Fruit fly (Drosophila melanogaster) whole organism, prepupa: ENCODE data around the gene CG3407.

ENCODE experiments used
- Blimp-1 ChIP-seq: fragments of 200-800 bp; sonication (Bioruptor generic); optimal IDR thresholded peaks from 3 replicates; lab custom pipeline; 2017; ENCODE audit warnings: missing biosample characterization, missing genetic modification characterization, mild to moderate bottlenecking, moderate library complexity, missing genetic modification reagents
- CG10631 ChIP-seq: fragments of 200-800 bp; sonication (Bioruptor generic); optimal IDR thresholded peaks from 2 replicates; lab custom pipeline; 2016; ENCODE audit warnings: missing biosample characterization, missing genetic modification characterization
- CG11294 ChIP-seq: fragments of 200-800 bp; sonication (Bioruptor generic); IDR thresholded peaks from 2 replicates; pipeline ENCODE4 v1.3.6; 2022; ENCODE audit warnings: missing biosample characterization, missing genetic modification characterization
- CG11902 ChIP-seq: fragments of 200-800 bp; sonication (Bioruptor generic); optimal IDR thresholded peaks from 3 replicates; lab custom pipeline; 2016; ENCODE audit warnings: missing biosample characterization, missing genetic modification characterization
- CG15336 ChIP-seq: fragments of 200-800 bp; sonication (Bioruptor generic); IDR thresholded peaks from 2 replicates; pipeline ENCODE4 v1.3.6; 2022; ENCODE audit warnings: missing biosample characterization, missing genetic modification characterization
- CG1621 ChIP-seq: fragments of 200-800 bp; sonication (Bioruptor generic); optimal IDR thresholded peaks from 3 replicates; lab custom pipeline; 2018; ENCODE audit warnings: missing biosample characterization, mild to moderate bottlenecking, missing genetic modification characterization
- CG16779 ChIP-seq: fragments of 200-800 bp; sonication (Bioruptor generic); optimal IDR thresholded peaks from 3 replicates; lab custom pipeline; 2017; ENCODE audit warnings: missing biosample characterization, mild to moderate bottlenecking, missing genetic modification characterization
- CG3032 ChIP-seq: fragments of 200-800 bp; optimal IDR thresholded peaks from 2 replicates; lab custom pipeline; 2019; ENCODE audit warnings: missing biosample characterization, mild to moderate bottlenecking, missing genetic modification characterization, moderate library complexity
- CG31627 ChIP-seq: fragments of 200-800 bp; sonication (Bioruptor generic); optimal IDR thresholded peaks from 3 replicates; lab custom pipeline; 2016; ENCODE audit warnings: missing biosample characterization, missing genetic modification characterization
- CG32006 ChIP-seq: fragments of 200-800 bp; sonication (Bioruptor generic); optimal IDR thresholded peaks from 3 replicates; lab custom pipeline; 2017; ENCODE audit warnings: missing biosample characterization, mild to moderate bottlenecking, missing genetic modification characterization
- CG34406 ChIP-seq: fragments of 200-800 bp; sonication (Bioruptor generic); optimal IDR thresholded peaks from 3 replicates; lab custom pipeline; 2016; ENCODE audit warnings: missing biosample characterization, missing genetic modification characterization
- CG3919 ChIP-seq: fragments of 200-800 bp; sonication (Bioruptor generic); optimal IDR thresholded peaks from 3 replicates; lab custom pipeline; 2016; ENCODE audit warnings: missing biosample characterization, missing genetic modification characterization
- CG6163 ChIP-seq: fragments of 200-800 bp; sonication (Bioruptor generic); IDR thresholded peaks from 3 replicates; pipeline ENCODE4 v1.3.6; 2022; ENCODE audit warnings: missing biosample characterization, missing genetic modification characterization
- CG6276 ChIP-seq: fragments of 200-800 bp; sonication (Bioruptor generic); optimal IDR thresholded peaks from 2 replicates; lab custom pipeline; 2017; ENCODE audit warnings: missing biosample characterization, mild to moderate bottlenecking, missing genetic modification characterization
- CG6792 ChIP-seq: fragments of 200-800 bp; sonication (Bioruptor generic); optimal IDR thresholded peaks from 3 replicates; lab custom pipeline; 2016; ENCODE audit warnings: missing biosample characterization, missing genetic modification characterization
- CG6808 ChIP-seq: fragments of 200-800 bp; sonication (Bioruptor generic); optimal IDR thresholded peaks from 3 replicates; lab custom pipeline; 2017; ENCODE audit warnings: missing biosample characterization, missing genetic modification characterization, mild to moderate bottlenecking, moderate library complexity, missing genetic modification reagents
- CG6854 ChIP-seq: fragments of 200-800 bp; sonication (Bioruptor generic); optimal IDR thresholded peaks from 2 replicates; lab custom pipeline; 2017; ENCODE audit warnings: missing biosample characterization, mild to moderate bottlenecking, missing genetic modification characterization
- CG7368 ChIP-seq: fragments of 200-800 bp; sonication (Bioruptor generic); optimal IDR thresholded peaks from 3 replicates; lab custom pipeline; 2016; ENCODE audit warnings: missing biosample characterization, missing genetic modification characterization
- CG8119 ChIP-seq: fragments of 200-800 bp; sonication (Bioruptor generic); IDR thresholded peaks from 3 replicates; pipeline ENCODE4 v1.3.6; 2022; ENCODE audit warnings: missing biosample characterization, missing genetic modification characterization
- CG8319 ChIP-seq: fragments of 200-800 bp; sonication (Bioruptor generic); optimal IDR thresholded peaks from 3 replicates; lab custom pipeline; 2016; ENCODE audit warnings: missing biosample characterization, missing genetic modification characterization
- CG8632 ChIP-seq: fragments of 200-800 bp; sonication (Bioruptor generic); optimal IDR thresholded peaks from 3 replicates; lab custom pipeline; 2016; ENCODE audit warnings: missing biosample characterization, missing genetic modification characterization
- CG9139 ChIP-seq: fragments of 200-800 bp; sonication (Bioruptor generic); optimal IDR thresholded peaks from 3 replicates; lab custom pipeline; 2017; ENCODE audit warnings: missing biosample characterization, mild to moderate bottlenecking, missing genetic modification characterization
- Eip75B ChIP-seq: fragments of 200-800 bp; sonication (Bioruptor generic); optimal IDR thresholded peaks from 3 replicates; lab custom pipeline; 2016; ENCODE audit warnings: missing biosample characterization, missing genetic modification characterization
- Eip78C ChIP-seq: fragments of 200-800 bp; sonication (Bioruptor generic); peaks from one replicate; lab custom pipeline; 2016; ENCODE audit warnings: missing biosample characterization, missing genetic modification characterization
- Eip93F ChIP-seq: fragments of 200-800 bp; sonication (Bioruptor generic); optimal IDR thresholded peaks from 2 replicates; lab custom pipeline; 2016; ENCODE audit warnings: missing biosample characterization, mild to moderate bottlenecking, missing genetic modification characterization
- Ets21C ChIP-seq: fragments of 200-800 bp; sonication (Bioruptor generic); optimal IDR thresholded peaks from 3 replicates; lab custom pipeline; 2016; ENCODE audit warnings: missing biosample characterization, missing genetic modification characterization
- Ets96B ChIP-seq: fragments of 200-800 bp; optimal IDR thresholded peaks from 2 replicates; lab custom pipeline; 2019; ENCODE audit warnings: missing biosample characterization, mild to moderate bottlenecking, missing genetic modification characterization, moderate library complexity
- Gug ChIP-seq: fragments of 200-800 bp; sonication (Bioruptor generic); IDR thresholded peaks from 2 replicates; pipeline ENCODE4 v1.3.6; 2022; ENCODE audit warnings: missing biosample characterization, missing genetic modification characterization
- Hr39 ChIP-seq: fragments of 200-800 bp; sonication (Bioruptor generic); optimal IDR thresholded peaks from 2 replicates; lab custom pipeline; 2016; ENCODE audit warnings: missing biosample characterization, missing genetic modification characterization
- Hr4 ChIP-seq: fragments of 200-800 bp; sonication (Bioruptor generic); optimal IDR thresholded peaks from 3 replicates; lab custom pipeline; 2016; ENCODE audit warnings: missing biosample characterization, missing genetic modification characterization
- Lpt ChIP-seq: fragments of 200-800 bp; sonication (Bioruptor generic); optimal IDR thresholded peaks from 3 replicates; lab custom pipeline; 2016; ENCODE audit warnings: missing biosample characterization, missing genetic modification characterization
- Met ChIP-seq: fragments of 200-800 bp; sonication (Bioruptor generic); optimal IDR thresholded peaks from 3 replicates; lab custom pipeline; 2016; ENCODE audit warnings: missing biosample characterization, missing genetic modification characterization
- OdsH ChIP-seq: fragments of 200-800 bp; sonication (Bioruptor generic); optimal IDR thresholded peaks from 3 replicates; lab custom pipeline; 2016; ENCODE audit warnings: missing biosample characterization, missing genetic modification characterization
- Smox ChIP-seq: fragments of 200-800 bp; sonication (Bioruptor generic); optimal IDR thresholded peaks from 3 replicates; lab custom pipeline; 2016; ENCODE audit warnings: missing biosample characterization, missing genetic modification characterization
- Sox102F ChIP-seq: fragments of 200-800 bp; sonication (Bioruptor generic); optimal IDR thresholded peaks from 2 replicates; lab custom pipeline; 2016; ENCODE audit warnings: missing biosample characterization, mild to moderate bottlenecking, missing genetic modification characterization
- Sox14 ChIP-seq: fragments of 200-800 bp; sonication (Bioruptor generic); optimal IDR thresholded peaks from 3 replicates; lab custom pipeline; 2016; ENCODE audit warnings: missing biosample characterization, missing genetic modification characterization
- acj6 ChIP-seq: fragments of 200-800 bp; sonication (Bioruptor generic); optimal IDR thresholded peaks from 3 replicates; lab custom pipeline; 2016; ENCODE audit warnings: missing biosample characterization, missing genetic modification characterization
- cyc ChIP-seq: fragments of 200-800 bp; sonication (Bioruptor generic); optimal IDR thresholded peaks from 3 replicates; lab custom pipeline; 2016; ENCODE audit warnings: missing biosample characterization, missing genetic modification characterization
- dac ChIP-seq: fragments of 200-800 bp; sonication (Bioruptor generic); optimal IDR thresholded peaks from 2 replicates; lab custom pipeline; 2017; ENCODE audit warnings: missing biosample characterization, mild to moderate bottlenecking, missing genetic modification characterization
- eg ChIP-seq: fragments of 200-800 bp; sonication (Bioruptor generic); IDR thresholded peaks from 3 replicates; pipeline ENCODE4 v1.3.6; 2022; ENCODE audit warnings: missing biosample characterization, missing genetic modification characterization
- esn ChIP-seq: fragments of 200-800 bp; sonication (Bioruptor generic); optimal IDR thresholded peaks from 2 replicates; lab custom pipeline; 2016; ENCODE audit warnings: missing biosample characterization, mild to moderate bottlenecking, missing genetic modification characterization, moderate library complexity
- fd59A ChIP-seq: fragments of 200-800 bp; sonication (Bioruptor generic); optimal IDR thresholded peaks from 2 replicates; lab custom pipeline; 2017; ENCODE audit warnings: missing biosample characterization, mild to moderate bottlenecking, missing genetic modification characterization, missing genetic modification reagents
- fd85E ChIP-seq: fragments of 200-800 bp; sonication (Bioruptor generic); optimal IDR thresholded peaks from 3 replicates; lab custom pipeline; 2016; ENCODE audit warnings: missing biosample characterization, missing genetic modification characterization
- fkh ChIP-seq: fragments of 200-800 bp; sonication (Bioruptor generic); optimal IDR thresholded peaks from 3 replicates; lab custom pipeline; 2017; ENCODE audit warnings: missing biosample characterization, mild to moderate bottlenecking, missing genetic modification characterization, moderate library complexity
- lz ChIP-seq: fragments of 200-800 bp; sonication (Bioruptor generic); optimal IDR thresholded peaks from 3 replicates; lab custom pipeline; 2016; ENCODE audit warnings: missing biosample characterization, missing genetic modification characterization
- salr ChIP-seq, 2 experiments: fragments of 200-800 bp; sonication (Bioruptor generic); optimal IDR thresholded peaks; 3 replicates each; lab custom pipeline; 2016 to 2018; ENCODE audit warnings: missing biosample characterization in 2 of 2, missing genetic modification characterization in 2 of 2, mild to moderate bottlenecking in 1 of 2
- spab ChIP-seq: fragments of 200-800 bp; sonication (Bioruptor generic); optimal IDR thresholded peaks from 2 replicates; lab custom pipeline; 2017; ENCODE audit warnings: missing biosample characterization, mild to moderate bottlenecking, missing genetic modification characterization, missing genetic modification reagents
- ss ChIP-seq, 2 experiments: fragments of 200-800 bp; sonication (Bioruptor generic); optimal IDR thresholded peaks; 2 replicates in 1 of 2; 3 replicates in 1 of 2; lab custom pipeline; 2017 to 2018; ENCODE audit warnings: mild to moderate bottlenecking in 2 of 2, missing biosample characterization in 2 of 2, missing genetic modification characterization in 2 of 2, moderate library complexity in 1 of 2
- svp ChIP-seq: fragments of 200-800 bp; sonication (Bioruptor generic); peaks from one replicate; lab custom pipeline; 2016; ENCODE audit warnings: missing biosample characterization, missing genetic modification characterization
- topi ChIP-seq: fragments of 200-800 bp; sonication (Bioruptor generic); optimal IDR thresholded peaks from 3 replicates; lab custom pipeline; 2016; ENCODE audit warnings: missing biosample characterization, missing genetic modification characterization

The CG3407 gene

dm6 chr2L:3851308-3851707, 38.1 kb upstream of the CG3407 start:
- TF ChIP-seq CG6792 (GFP tag; lab: Kevin White, UChicago): no peak
- TF ChIP-seq CG6808 (GFP tag; lab: Kevin White, UChicago): no peak
- peak; percentile 37 for TF ChIP-seq svp (GFP tag; lab: Kevin White, UChicago)
- peak; percentile 3 for TF ChIP-seq fd59A (GFP tag; lab: Kevin White, UChicago)
- TF ChIP-seq Eip78C (GFP tag; lab: Kevin White, UChicago): peak; percentile 44
- no peak for TF ChIP-seq CG7368
- no peak for TF ChIP-seq Lpt (GFP tag; lab: Kevin White, UChicago)
- TF ChIP-seq Ets96B (tag; lab: Kevin White, UChicago): peak; percentile 13
- TF ChIP-seq Ets21C (GFP tag; lab: Kevin White, UChicago): no peak
- peak; percentile 17 for TF ChIP-seq CG3032 (tag; lab: Kevin White, UChicago)

- TF ChIP-seq Ets96B (tag; lab: Kevin White, UChicago) (peak; percentile 36), Hr39 (no peak), CG3032 (tag; lab: Kevin White, UChicago) (peak; percentile 12), Eip75B (GFP tag; lab: Kevin White, UChicago) (peak; percentile 3), ss (GFP tag; optimal IDR thresholded peaks at IDR 0.05; lab: Kevin White, UChicago) (no peak), dac (GFP tag; lab: Kevin White, UChicago) (no peak), Sox102F (peak; percentile 7), Hr4 (GFP tag; lab: Kevin White, UChicago) (peak; percentile 19), CG32006 (peak; percentile 41), fd59A (GFP tag; lab: Kevin White, UChicago) (no peak), Eip78C (GFP tag; lab: Kevin White, UChicago) (peak; percentile 63), fkh (GFP tag; lab: Kevin White, UChicago) (no peak), cyc (GFP tag; lab: Kevin White, UChicago) (no peak), CG8632 (GFP tag; lab: Kevin White, UChicago) (no peak), CG15336 (peak; percentile 31; the same call in 1 of the 2 replicates), Lpt (GFP tag; lab: Kevin White, UChicago) (no peak), topi (no peak), lz (GFP tag; lab: Kevin White, UChicago) (no peak), eg (GFP tag; lab: Robert Waterston, UW) (no peak), CG31627 (GFP tag; lab: Kevin White, UChicago) (no peak), CG6276 (GFP tag; lab: Kevin White, UChicago) (no peak), CG7368 (no peak), spab (peak; percentile 12), CG11902 (GFP tag; lab: Kevin White, UChicago) (no peak), CG1621 (no peak), CG6792 (GFP tag; lab: Kevin White, UChicago) (no peak), CG8319 (no peak), Ets21C (GFP tag; lab: Kevin White, UChicago) (no peak), fd85E (GFP tag; lab: Kevin White, UChicago) (no peak), Eip93F (GFP tag; lab: Kevin White, UChicago) (no peak), OdsH (GFP tag; lab: Kevin White, UChicago) (peak; percentile 20), Gug (GFP tag; lab: Robert Waterston, UW) (no peak), CG10631 (peak; percentile 34), CG6854 (no peak), CG11294 (no peak), salr (GFP tag; optimal IDR thresholded peaks at IDR 0.05; lab: Kevin White, UChicago) (peak in 1 of 2 experiments; percentile 1), CG3919 (GFP tag; lab: Kevin White, UChicago) (peak; percentile 33), esn (GFP tag; lab: Kevin White, UChicago) (peak; percentile 6), Sox14 (GFP tag; lab: Kevin White, UChicago) (no peak), CG9139 (GFP tag; lab: Kevin White, UChicago) (no peak), CG8119 (no peak), Blimp-1 (GFP tag; lab: Kevin White, UChicago) (no peak), Smox (GFP tag; lab: Kevin White, UChicago) (no peak), CG16779 (tag; lab: Kevin White, UChicago) (no peak), CG34406 (GFP tag; lab: Kevin White, UChicago) (no peak), Met (GFP tag; lab: Kevin White, UChicago) (peak; percentile 25), acj6 (GFP tag; lab: Kevin White, UChicago) (no peak), CG6163 (no peak)
Observed at dm6 chr2L:3847908-3848307, 34.7 kb upstream of the CG3407 start.
